Worm (Caenorhabditis elegans): ENCODE results near the gene Y10G11A.1.

DNA sequence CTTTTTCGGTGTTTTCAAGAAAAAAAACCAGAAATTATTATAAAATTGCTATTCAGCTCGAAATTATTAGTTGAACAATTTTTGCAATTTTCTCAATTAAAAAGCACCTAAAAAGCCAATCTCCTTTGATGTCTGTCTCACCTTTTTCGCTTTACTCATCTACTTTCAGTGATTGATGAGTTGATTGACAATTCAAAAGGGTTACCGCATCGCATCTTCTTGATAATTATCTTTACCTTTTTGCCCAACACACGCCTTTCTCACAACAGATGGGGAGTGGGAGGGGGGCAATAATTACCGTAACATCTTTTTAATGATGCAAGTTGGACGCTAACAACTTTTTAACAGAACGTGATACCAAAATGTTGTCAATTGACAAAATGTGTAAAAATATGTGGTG is 27.8 kb upstream of the Y10G11A.1 start:
- TF ChIP-seq dao-5 (tag; optimal IDR thresholded peaks at IDR 0.05) = no peak
- TF ChIP-seq him-1 (tag; optimal IDR thresholded peaks at IDR 0.05) = no peak
- TF ChIP-seq W03F9.2 (tag; optimal IDR thresholded peaks at IDR 0.05) = no peak
